Fruit fly (Drosophila melanogaster) whole organism, embryonic: Measurements from ENCODE around the gene ABCB7.

Experiments
- Asciz ChIP-seq: fragments of 200-800 bp; sonication (Bioruptor generic); optimal IDR thresholded peaks from 2 replicates; lab custom pipeline; 2017; ENCODE audit warnings: missing biosample characterization, mild to moderate bottlenecking, missing genetic modification characterization, missing genetic modification reagents
- B-H2 ChIP-seq: fragments of 200-800 bp; sonication (Bioruptor generic); optimal IDR thresholded peaks from 2 replicates; lab custom pipeline; 2018; ENCODE audit warnings: missing biosample characterization, mild to moderate bottlenecking, missing genetic modification characterization
- BEAF-32 ChIP-seq: fragments of 200-800 bp; sonication (Bioruptor generic); optimal IDR thresholded peaks from 3 replicates; lab custom pipeline; 2017; ENCODE audit warnings: missing biosample characterization, missing genetic modification characterization, mild to moderate bottlenecking, moderate library complexity, missing genetic modification reagents
- CG10979 ChIP-seq: fragments of 200-800 bp; sonication (Bioruptor generic); optimal IDR thresholded peaks from 2 replicates; lab custom pipeline; 2018; ENCODE audit warnings: missing biosample characterization, mild to moderate bottlenecking, missing genetic modification characterization, moderate library complexity
- CG11560 ChIP-seq: fragments of 200-800 bp; sonication (Bioruptor generic); IDR thresholded peaks from 3 replicates; pipeline ENCODE4 v1.3.6; 2022; ENCODE audit warnings: missing biosample characterization, missing genetic modification characterization
- CG11723 ChIP-seq: fragments of 200-800 bp; sonication (Bioruptor generic); optimal IDR thresholded peaks from 2 replicates; lab custom pipeline; 2017; ENCODE audit warnings: missing biosample characterization, mild to moderate bottlenecking, missing genetic modification characterization
- CG12299 ChIP-seq: fragments of 200-800 bp; sonication (Bioruptor generic); optimal IDR thresholded peaks from 2 replicates; lab custom pipeline; 2018; ENCODE audit warnings: missing biosample characterization, mild to moderate bottlenecking, missing genetic modification characterization
- CG14050 ChIP-seq: fragments of 200-800 bp; sonication (Bioruptor generic); IDR thresholded peaks from 3 replicates; pipeline ENCODE4 v1.3.6; 2022; ENCODE audit warnings: missing biosample characterization, missing genetic modification characterization
- CG14860 ChIP-seq: fragments of 200-800 bp; sonication (Bioruptor generic); IDR thresholded peaks from 3 replicates; pipeline ENCODE4 v1.3.6; 2022; ENCODE audit warnings: missing biosample characterization, missing genetic modification characterization; ENCODE audit not compliant: partially characterized antibody
- CG14965 ChIP-seq: fragments of 200-800 bp; sonication (Bioruptor generic); optimal IDR thresholded peaks from 2 replicates; lab custom pipeline; 2016; ENCODE audit warnings: missing biosample characterization, missing genetic modification characterization, borderline replicate concordance
- CG17359 ChIP-seq: fragments of 200-800 bp; sonication (Bioruptor generic); optimal IDR thresholded peaks from 3 replicates; lab custom pipeline; 2018; ENCODE audit warnings: missing biosample characterization, mild to moderate bottlenecking, missing genetic modification characterization, moderate library complexity
- CG2199 ChIP-seq: fragments of 200-800 bp; sonication (Bioruptor generic); IDR thresholded peaks from 3 replicates; pipeline ENCODE4 v1.3.6; 2022; ENCODE audit warnings: missing biosample characterization, missing genetic modification characterization
- CG30431 ChIP-seq: fragments of 200-800 bp; sonication (Bioruptor generic); optimal IDR thresholded peaks from 2 replicates; lab custom pipeline; 2017; ENCODE audit warnings: missing biosample characterization, missing genetic modification characterization
- CG3065 ChIP-seq: fragments of 200-800 bp; sonication (Bioruptor generic); optimal IDR thresholded peaks from 2 replicates; lab custom pipeline; 2016; ENCODE audit warnings: missing biosample characterization, missing genetic modification characterization
- CG34422 ChIP-seq: fragments of 200-800 bp; sonication (Bioruptor generic); IDR thresholded peaks from 3 replicates; pipeline ENCODE4 v1.3.6; 2022; ENCODE audit warnings: missing biosample characterization, missing genetic modification characterization
- CG4328 ChIP-seq: fragments of 200-800 bp; sonication (Bioruptor generic); optimal IDR thresholded peaks from 3 replicates; lab custom pipeline; 2017; ENCODE audit warnings: missing biosample characterization, missing genetic modification reagents, missing genetic modification characterization
- CG4854 ChIP-seq: fragments of 200-800 bp; sonication (Bioruptor generic); optimal IDR thresholded peaks from 2 replicates; lab custom pipeline; 2016; ENCODE audit warnings: missing biosample characterization, missing genetic modification characterization, inconsistent platforms
- CG5245 ChIP-seq: fragments of 200-800 bp; sonication (Bioruptor generic); optimal IDR thresholded peaks from 3 replicates; lab custom pipeline; 2016; ENCODE audit warnings: missing biosample characterization, missing genetic modification characterization
- CG6254 ChIP-seq: fragments of 200-800 bp; sonication (Bioruptor generic); optimal IDR thresholded peaks from 3 replicates; lab custom pipeline; 2017; ENCODE audit warnings: mild to moderate bottlenecking, missing biosample characterization, missing genetic modification reagents, missing genetic modification characterization
- CG6854 ChIP-seq: fragments of 200-800 bp; sonication (Bioruptor generic); optimal IDR thresholded peaks from 3 replicates; lab custom pipeline; 2017; ENCODE audit warnings: missing biosample characterization, mild to moderate bottlenecking, missing genetic modification characterization
- CG7556 ChIP-seq: fragments of 200-800 bp; sonication (Bioruptor generic); optimal IDR thresholded peaks from 2 replicates; lab custom pipeline; 2017; ENCODE audit warnings: missing biosample characterization, mild to moderate bottlenecking, missing genetic modification characterization
- CG7786 ChIP-seq: fragments of 200-800 bp; sonication (Bioruptor generic); optimal IDR thresholded peaks from 2 replicates; lab custom pipeline; 2016; ENCODE audit warnings: missing biosample characterization, missing genetic modification characterization
- CG8478 ChIP-seq: fragments of >200 bp; optimal IDR thresholded peaks from 2 replicates; lab custom pipeline; 2018
- CG9817 ChIP-seq: fragments of 200-800 bp; sonication (Bioruptor generic); optimal IDR thresholded peaks from 2 replicates; lab custom pipeline; 2018; ENCODE audit warnings: missing biosample characterization, mild to moderate bottlenecking, missing genetic modification characterization, moderate library complexity
- CG9932 ChIP-seq: fragments of 200-800 bp; sonication (Bioruptor generic); IDR thresholded peaks from 2 replicates; pipeline ENCODE4 v1.3.6; 2022; ENCODE audit warnings: missing biosample characterization, missing genetic modification characterization
- CTCF ChIP-seq: fragments of 200-800 bp; sonication (Bioruptor generic); optimal IDR thresholded peaks from 2 replicates; lab custom pipeline; 2017; ENCODE audit warnings: missing biosample characterization, mild to moderate bottlenecking, missing genetic modification characterization, moderate library complexity
- CoRest ChIP-seq: fragments of 200-800 bp; sonication (Bioruptor generic); optimal IDR thresholded peaks from 3 replicates; lab custom pipeline; 2018; ENCODE audit warnings: missing biosample characterization, mild to moderate bottlenecking, missing genetic modification characterization, moderate library complexity
- HLH3B ChIP-seq: fragments of 200-800 bp; sonication (Bioruptor generic); IDR thresholded peaks from 2 replicates; pipeline ENCODE4 v1.3.6; 2022; ENCODE audit warnings: missing biosample characterization, missing genetic modification characterization
- HmgZ ChIP-seq: fragments of 200-800 bp; sonication (Bioruptor generic); optimal IDR thresholded peaks from 2 replicates; lab custom pipeline; 2018; ENCODE audit warnings: missing biosample characterization, mild to moderate bottlenecking, missing genetic modification characterization
- MESR4 ChIP-seq: fragments of 200-800 bp; sonication (Bioruptor generic); optimal IDR thresholded peaks from 2 replicates; lab custom pipeline; 2018; ENCODE audit warnings: missing biosample characterization, mild to moderate bottlenecking, missing genetic modification characterization, moderate library complexity
- Myb ChIP-seq: fragments of 200-800 bp; sonication (Bioruptor generic); optimal IDR thresholded peaks from 2 replicates; lab custom pipeline; 2016; ENCODE audit warnings: missing biosample characterization, missing genetic modification characterization
- NC2β ChIP-seq: fragments of 200-800 bp; sonication (Bioruptor generic); optimal IDR thresholded peaks from 2 replicates; lab custom pipeline; 2016; ENCODE audit warnings: missing biosample characterization, missing genetic modification characterization
- NK7.1 ChIP-seq: fragments of 200-800 bp; sonication (Bioruptor generic); optimal IDR thresholded peaks from 3 replicates; lab custom pipeline; 2016; ENCODE audit warnings: missing biosample characterization, missing genetic modification characterization
- Oli ChIP-seq: fragments of 200-800 bp; sonication (Bioruptor generic); optimal IDR thresholded peaks from 2 replicates; lab custom pipeline; 2018; ENCODE audit warnings: missing biosample characterization, mild to moderate bottlenecking, missing genetic modification characterization, moderate library complexity
- Side ChIP-seq: fragments of 200-800 bp; sonication (Bioruptor generic); optimal IDR thresholded peaks from 2 replicates; lab custom pipeline; 2016; ENCODE audit warnings: missing biosample characterization, missing genetic modification characterization
- Usf ChIP-seq: fragments of 200-800 bp; sonication (Bioruptor generic); optimal IDR thresholded peaks from 2 replicates; lab custom pipeline; 2017; ENCODE audit warnings: missing genotype, missing biosample characterization, missing genetic modification characterization
- YL-1 ChIP-seq: fragments of 200-800 bp; sonication (Bioruptor generic); optimal IDR thresholded peaks from 3 replicates; lab custom pipeline; 2017; ENCODE audit warnings: missing biosample characterization, mild to moderate bottlenecking, missing genetic modification characterization
- abd-A ChIP-seq: fragments of 200-800 bp; sonication (Bioruptor generic); optimal IDR thresholded peaks from 3 replicates; lab custom pipeline; 2019; ENCODE audit warnings: missing biosample characterization, mild to moderate bottlenecking, missing genetic modification characterization, moderate library complexity
- bab2 ChIP-seq: fragments of 200-800 bp; sonication (Bioruptor generic); optimal IDR thresholded peaks from 2 replicates; lab custom pipeline; 2016; ENCODE audit warnings: missing biosample characterization, missing genetic modification characterization
- btn ChIP-seq: fragments of 200-800 bp; sonication (Bioruptor generic); optimal IDR thresholded peaks from 2 replicates; lab custom pipeline; 2016; ENCODE audit warnings: missing biosample characterization, missing genetic modification characterization
- cas ChIP-seq: fragments of 200-800 bp; sonication (Bioruptor generic); IDR thresholded peaks from 2 replicates; pipeline ENCODE4 v1.3.6; 2022; ENCODE audit warnings: missing biosample characterization, missing genetic modification characterization
- ftz-f1 ChIP-seq: fragments of 200-800 bp; sonication (Bioruptor generic); optimal IDR thresholded peaks from 2 replicates; lab custom pipeline; 2016; ENCODE audit warnings: missing biosample characterization, missing genetic modification characterization
- gcm2 ChIP-seq: fragments of 200-800 bp; sonication (Bioruptor generic); optimal IDR thresholded peaks from 2 replicates; lab custom pipeline; 2016; ENCODE audit warnings: missing biosample characterization, missing genetic modification characterization
- insv ChIP-seq, 2 experiments: fragments of 200-800 bp; sonication (Bioruptor generic); optimal IDR thresholded peaks; 3 replicates each; lab custom pipeline; 2016 to 2018; ENCODE audit warnings: missing biosample characterization in 2 of 2, missing genetic modification characterization in 2 of 2
- maf-S ChIP-seq: fragments of 200-800 bp; sonication (Bioruptor generic); optimal IDR thresholded peaks from 2 replicates; lab custom pipeline; 2016; ENCODE audit warnings: missing biosample characterization, missing genetic modification characterization
- nerfin-2 ChIP-seq: fragments of 200-800 bp; sonication (Bioruptor generic); IDR thresholded peaks from 2 replicates; pipeline ENCODE4 v1.3.6; 2022; ENCODE audit warnings: missing biosample characterization, missing genetic modification characterization; ENCODE audit not compliant: partially characterized antibody
- pita ChIP-seq: fragments of 200-800 bp; sonication (Bioruptor generic); optimal IDR thresholded peaks from 2 replicates; lab custom pipeline; 2017; ENCODE audit warnings: missing biosample characterization, mild to moderate bottlenecking, missing genetic modification characterization
- repo ChIP-seq: fragments of 200-800 bp; sonication (Bioruptor generic); optimal IDR thresholded peaks from 2 replicates; lab custom pipeline; 2016; ENCODE audit warnings: missing biosample characterization, missing genetic modification characterization
- sim ChIP-seq: fragments of 200-800 bp; sonication (Bioruptor generic); IDR thresholded peaks from 2 replicates; pipeline ENCODE4 v1.3.6; 2022; ENCODE audit warnings: missing biosample characterization, missing genetic modification characterization
- slp2 ChIP-seq: fragments of 200-800 bp; sonication (Bioruptor generic); optimal IDR thresholded peaks from 2 replicates; lab custom pipeline; 2016; ENCODE audit warnings: missing biosample characterization, missing genetic modification characterization
- yki ChIP-seq: fragments of >200 bp; optimal IDR thresholded peaks from 3 replicates; lab custom pipeline; 2018

ABCB7 gene

dm6 chr3L:1644920-1645567, 26.8 kb downstream of the ABCB7 start, which contains the start of the genes alphaCOP and CG13919 (continued):
- TF ChIP-seq CG11723 (GFP tag; lab: Kevin White, UChicago) (peak; percentile 89), sim (GFP tag; lab: Robert Waterston, UW) (peak; percentile 87), CG5245 (GFP tag; lab: Kevin White, UChicago) (peak; percentile 91), NC2β (peak; percentile 88), maf-S (GFP tag; lab: Kevin White, UChicago) (peak; percentile 91), CG34422 (GFP tag; lab: Robert Waterston, UW) (peak; percentile 99), CG7786 (GFP tag; lab: Kevin White, UChicago) (peak; percentile 87), CG10979 (peak; percentile 91), NK7.1 (GFP tag; lab: Kevin White, UChicago) (peak; percentile 91), CG4328 (GFP tag; lab: Kevin White, UChicago) (peak; percentile 85), Oli (tag; lab: Kevin White, UChicago) (peak; percentile 97), nerfin-2 (GFP tag; lab: Robert Waterston, UW) (no peak), CG12299 (tag; lab: Kevin White, UChicago) (peak; percentile 92), gcm2 (GFP tag; lab: Kevin White, UChicago) (peak; percentile 90), CG9817 (tag; lab: Kevin White, UChicago) (peak; percentile 95), BEAF-32 (GFP tag; lab: Kevin White, UChicago) (peak; percentile 50), CG3065 (peak; percentile 95), Side (peak; percentile 67), CG11560 (tag; lab: Robert Waterston, UW) (peak; percentile 87), CG6854 (GFP tag; lab: Kevin White, UChicago) (peak; percentile 86), Usf (GFP tag; lab: Kevin White, UChicago) (peak; percentile 89), CG4854 (GFP tag; lab: Kevin White, UChicago) (peak; percentile 94), Asciz (GFP tag; lab: Kevin White, UChicago) (no peak), bab2 (peak; percentile 96), CG6254 (GFP tag; lab: Kevin White, UChicago) (peak; percentile 88), YL-1 (peak; percentile 98), insv (GFP tag; optimal IDR thresholded peaks at IDR 0.05; lab: Kevin White, UChicago) (peak in 1 of 2 experiments; percentile 65), Myb (GFP tag; lab: Kevin White, UChicago) (peak; percentile 66), cas (peak; percentile 93), repo (GFP tag; lab: Kevin White, UChicago) (peak; percentile 89), ftz-f1 (GFP tag; lab: Kevin White, UChicago) (peak; percentile 39), MESR4 (GFP tag; lab: Kevin White, UChicago) (peak; percentile 95), CTCF (GFP tag; lab: Kevin White, UChicago) (peak; percentile 35), slp2 (GFP tag; lab: Kevin White, UChicago) (peak; percentile 87), btn (GFP tag; lab: Kevin White, UChicago) (peak; percentile 56), B-H2 (GFP tag; lab: Kevin White, UChicago) (peak; percentile 94), abd-A (tag; lab: Kevin White, UChicago) (no peak), CG14965 (GFP tag; lab: Kevin White, UChicago) (peak; percentile 47), CG17359 (tag; lab: Kevin White, UChicago) (peak; percentile 95), CG8478 (lab: Kevin White, UChicago) (no peak), CoRest (tag; lab: Kevin White, UChicago) (peak; percentile 98), CG9932 (GFP tag; lab: Robert Waterston, UW) (peak; percentile 99), CG30431 (GFP tag; lab: Kevin White, UChicago) (peak; percentile 93), yki (lab: Kevin White, UChicago) (no peak), CG2199 (peak; percentile 69; the same call in 1 of the 3 replicates), pita (GFP tag; lab: Kevin White, UChicago) (no peak), CG14050 (GFP tag; lab: Robert Waterston, UW) (peak; percentile 97), CG14860 (no peak), CG7556 (GFP tag; lab: Kevin White, UChicago) (peak; percentile 94), HLH3B (GFP tag; lab: Robert Waterston, UW) (peak; percentile 95), HmgZ (tag; lab: Kevin White, UChicago) (peak; percentile 98)
